Fruit fly (Drosophila melanogaster) whole organism, adult: ENCODE results near the gene CG8675.

Experiments
- CG11617 ChIP-seq: fragments of 200-800 bp; sonication (Bioruptor generic); optimal IDR thresholded peaks from 2 replicates; lab custom pipeline; 2017; ENCODE audit warnings: mild to moderate bottlenecking, missing biosample characterization, missing genetic modification reagents, missing genetic modification characterization
- CG12768 ChIP-seq: fragments of 200-800 bp; sonication (Bioruptor generic); optimal IDR thresholded peaks from 2 replicates; lab custom pipeline; 2017; ENCODE audit warnings: missing biosample characterization, missing genetic modification characterization, mild to moderate bottlenecking, moderate library complexity, missing genetic modification reagents
- CG14711 ChIP-seq: fragments of 200-800 bp; sonication (Bioruptor generic); optimal IDR thresholded peaks from 2 replicates; lab custom pipeline; 2018; ENCODE audit warnings: missing biosample characterization, mild to moderate bottlenecking, missing genetic modification characterization, moderate library complexity
- CG1620 ChIP-seq: fragments of 200-800 bp; sonication (Bioruptor generic); optimal IDR thresholded peaks from 2 replicates; lab custom pipeline; 2016; ENCODE audit warnings: missing biosample characterization, missing genetic modification characterization
- CG33017 ChIP-seq: fragments of 200-800 bp; sonication (Bioruptor generic); optimal IDR thresholded peaks from 2 replicates; lab custom pipeline; 2018; ENCODE audit warnings: missing biosample characterization, mild to moderate bottlenecking, missing genetic modification characterization, moderate library complexity
- CG5204 ChIP-seq: fragments of 200-800 bp; sonication (Bioruptor generic); optimal IDR thresholded peaks from 2 replicates; lab custom pipeline; 2016; ENCODE audit warnings: missing biosample characterization, missing genetic modification characterization
- CG7045 ChIP-seq: fragments of 200-800 bp; sonication (Bioruptor generic); optimal IDR thresholded peaks from 2 replicates; lab custom pipeline; 2017; ENCODE audit warnings: missing biosample characterization, mild to moderate bottlenecking, missing genetic modification characterization
- CG7101 ChIP-seq: fragments of 200-800 bp; sonication (Bioruptor generic); optimal IDR thresholded peaks from 2 replicates; lab custom pipeline; 2018; ENCODE audit warnings: missing biosample characterization, mild to moderate bottlenecking, missing genetic modification characterization, moderate library complexity
- Clk ChIP-seq: fragments of 200-800 bp; sonication (Bioruptor generic); optimal IDR thresholded peaks from 2 replicates; lab custom pipeline; 2017; ENCODE audit warnings: missing biosample characterization, missing genetic modification characterization
- Crg-1 ChIP-seq: fragments of 200-800 bp; sonication (Bioruptor generic); optimal IDR thresholded peaks from 2 replicates; lab custom pipeline; 2016; ENCODE audit warnings: missing biosample characterization, missing genetic modification characterization
- Hr96 ChIP-seq: fragments of 200-800 bp; sonication (Bioruptor generic); optimal IDR thresholded peaks from 2 replicates; lab custom pipeline; 2016; ENCODE audit warnings: missing biosample characterization, missing genetic modification characterization
- Mnt ChIP-seq: fragments of 200-800 bp; sonication (Bioruptor generic); optimal IDR thresholded peaks from 2 replicates; lab custom pipeline; 2016; ENCODE audit warnings: missing biosample characterization, mild to moderate bottlenecking, missing genetic modification characterization
- bab1 ChIP-seq: fragments of 200-800 bp; sonication (Bioruptor generic); optimal IDR thresholded peaks from 3 replicates; lab custom pipeline; 2019; ENCODE audit warnings: missing biosample characterization, mild to moderate bottlenecking, missing genetic modification characterization, moderate library complexity
- cic ChIP-seq: fragments of 200-800 bp; sonication (Bioruptor generic); optimal IDR thresholded peaks from 2 replicates; lab custom pipeline; 2017; ENCODE audit warnings: missing biosample characterization, mild to moderate bottlenecking, missing genetic modification characterization, moderate library complexity
- cnc ChIP-seq, 2 experiments: fragments of >200 bp; optimal IDR thresholded peaks; 2 replicates each; lab custom pipeline; 2017
- kay ChIP-seq: fragments of 200-800 bp; sonication (Bioruptor generic); peaks from one replicate; lab custom pipeline; 2016; ENCODE audit warnings: missing biosample characterization, missing genetic modification characterization, borderline replicate concordance
- ovo ChIP-seq: fragments of 200-800 bp; sonication (Bioruptor generic); optimal IDR thresholded peaks from 2 replicates; lab custom pipeline; 2016; ENCODE audit warnings: missing biosample characterization, missing genetic modification characterization
- pad ChIP-seq: fragments of 200-800 bp; sonication (Bioruptor generic); optimal IDR thresholded peaks from 3 replicates; lab custom pipeline; 2017; ENCODE audit warnings: missing biosample characterization, missing genetic modification characterization, mild to moderate bottlenecking, moderate library complexity, missing genetic modification reagents
- tj ChIP-seq: fragments of 200-800 bp; sonication (Bioruptor generic); optimal IDR thresholded peaks from 3 replicates; lab custom pipeline; 2017; ENCODE audit warnings: missing biosample characterization, mild to moderate bottlenecking, missing genetic modification characterization, moderate library complexity
- toe ChIP-seq: fragments of 200-800 bp; sonication (Bioruptor generic); optimal IDR thresholded peaks from 2 replicates; lab custom pipeline; 2016; ENCODE audit warnings: missing biosample characterization, missing genetic modification characterization

Gene CG8675

DNA sequence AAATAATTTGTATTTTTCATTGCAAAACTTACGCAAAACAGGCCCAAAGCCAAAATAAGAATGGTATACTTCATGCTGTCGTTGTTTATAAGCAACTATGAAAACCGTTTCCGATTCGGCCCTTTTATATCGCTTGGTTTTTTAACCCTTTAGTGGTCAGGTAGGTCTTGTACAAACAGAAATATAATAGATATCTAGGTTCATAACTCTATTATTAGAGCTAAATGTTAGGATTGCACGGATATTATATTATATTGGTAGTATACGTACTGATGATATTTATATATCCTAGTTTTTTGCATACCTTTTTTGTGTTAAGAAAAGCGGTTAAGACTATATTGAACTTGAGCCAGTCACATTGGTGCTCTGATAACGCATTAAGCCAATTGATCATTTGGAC is 35.1 kb upstream of the CG8675 start, which contains the start of gene CG8661:
Gene CG8661 (minus strand): TSS at position 101 of the 400 bp plus-strand sequence.
- TF ChIP-seq bab1 (GFP tag; lab: Kevin White, UChicago): no peak
- no peak for TF ChIP-seq Hr96 (GFP tag; lab: Kevin White, UChicago)
- no peak for TF ChIP-seq toe (GFP tag; lab: Kevin White, UChicago)
- no peak for TF ChIP-seq CG7101 (tag; lab: Kevin White, UChicago)
- no peak for TF ChIP-seq ovo
- no peak for TF ChIP-seq Mnt (GFP tag; lab: Kevin White, UChicago)
- no peak for TF ChIP-seq kay (GFP tag; lab: Kevin White, UChicago)

DNA sequence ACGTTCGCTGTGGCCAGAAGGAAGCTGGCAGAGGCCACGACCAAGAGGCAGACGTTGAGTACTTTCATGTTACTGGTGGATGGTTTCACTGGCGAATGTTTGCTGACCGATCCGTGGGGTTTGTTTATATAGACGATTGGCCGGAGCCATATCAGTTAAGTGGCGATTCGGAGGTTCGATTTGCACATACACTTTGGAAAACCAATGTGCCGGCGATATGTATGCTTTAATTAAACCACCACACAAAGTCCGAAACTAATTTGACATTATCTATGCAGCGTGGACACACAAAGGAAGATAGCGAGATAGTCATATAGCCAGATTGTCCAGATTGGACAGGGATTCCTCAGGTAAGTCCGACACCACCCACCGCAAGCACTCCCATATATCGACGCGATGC is 33.3 kb upstream of the CG8675 start, which contains the start of gene CG8664:
Gene CG8664 (minus strand): TSS at position 101 of the 400 bp plus-strand sequence.
- no peak for TF ChIP-seq pad (GFP tag; lab: Kevin White, UChicago)
- TF ChIP-seq Clk: no peak
- no peak for TF ChIP-seq CG7045
- TF ChIP-seq CG33017: no peak
- no peak for TF ChIP-seq Hr96 (GFP tag; lab: Kevin White, UChicago)
- TF ChIP-seq CG1620 (GFP tag; lab: Kevin White, UChicago): no peak
- TF ChIP-seq tj (GFP tag; lab: Kevin White, UChicago): no peak
- TF ChIP-seq cic (GFP tag; lab: Kevin White, UChicago): no peak
- TF ChIP-seq CG5204 (GFP tag; lab: Kevin White, UChicago): no peak
- TF ChIP-seq CG11617: no peak
- TF ChIP-seq CG12768 (GFP tag; lab: Kevin White, UChicago): no peak
- TF ChIP-seq cnc (optimal IDR thresholded peaks at IDR 0.05; lab: Kevin White, UChicago): no peak
- TF ChIP-seq Mnt (GFP tag; lab: Kevin White, UChicago): no peak
- no peak for TF ChIP-seq CG14711 (tag; lab: Kevin White, UChicago)
- TF ChIP-seq toe (GFP tag; lab: Kevin White, UChicago): no peak

DNA sequence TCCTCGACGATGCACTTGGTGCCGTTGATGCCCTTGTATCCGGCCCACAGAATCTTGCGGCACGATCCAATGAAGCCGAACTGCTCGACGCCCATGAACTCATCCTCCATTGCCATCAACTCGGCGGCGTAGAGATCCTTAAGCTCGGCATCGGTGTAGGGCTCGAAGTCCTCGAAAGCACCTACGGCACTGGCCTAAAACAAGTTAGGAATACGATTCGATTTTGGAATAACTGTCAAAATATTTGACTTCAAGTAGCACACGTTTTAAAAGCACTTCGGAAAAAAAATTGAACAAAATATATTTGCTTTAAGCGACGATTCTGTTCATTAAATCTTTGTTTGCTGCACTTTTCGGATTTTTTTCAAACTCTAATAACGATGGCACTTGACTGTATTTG is 32.9 kb upstream of the CG8675 start, which contains the start of gene CG5445:
Gene CG5445 (plus strand): TSS at position 301 of the 400 bp plus-strand sequence.
- TF ChIP-seq cnc (optimal IDR thresholded peaks at IDR 0.05; lab: Kevin White, UChicago) (no peak), Mnt (GFP tag; lab: Kevin White, UChicago) (no peak), CG1620 (GFP tag; lab: Kevin White, UChicago) (no peak), bab1 (GFP tag; lab: Kevin White, UChicago) (no peak), pad (GFP tag; lab: Kevin White, UChicago) (no peak), toe (GFP tag; lab: Kevin White, UChicago) (no peak), ovo (no peak), CG5204 (GFP tag; lab: Kevin White, UChicago) (no peak), Hr96 (GFP tag; lab: Kevin White, UChicago) (no peak), Crg-1 (GFP tag; lab: Kevin White, UChicago) (no peak)

DNA sequence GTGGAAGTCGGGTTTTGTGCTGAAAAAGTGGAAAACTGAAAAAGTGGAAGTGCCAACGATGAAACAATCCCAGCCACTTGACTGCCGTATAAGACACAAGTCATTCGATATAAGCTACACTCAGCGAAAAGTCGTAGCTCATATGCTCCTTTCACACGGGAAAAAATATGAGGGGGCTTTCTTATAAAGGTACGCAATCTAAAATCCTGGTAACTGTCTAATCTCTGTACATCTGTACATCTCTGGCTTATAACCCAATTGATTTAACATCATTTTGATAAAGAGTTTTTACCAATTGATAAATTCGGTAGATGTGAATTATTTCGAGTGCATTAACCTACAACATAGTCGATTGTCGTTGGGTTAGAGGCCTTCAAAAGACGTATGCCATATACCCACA is 25.5 kb upstream of the CG8675 start:
- no peak for TF ChIP-seq CG7045
- TF ChIP-seq cic (GFP tag; lab: Kevin White, UChicago): no peak
- TF ChIP-seq tj (GFP tag; lab: Kevin White, UChicago): no peak
- TF ChIP-seq Crg-1 (GFP tag; lab: Kevin White, UChicago): no peak
- no peak for TF ChIP-seq Clk
- TF ChIP-seq kay (GFP tag; lab: Kevin White, UChicago): no peak

DNA sequence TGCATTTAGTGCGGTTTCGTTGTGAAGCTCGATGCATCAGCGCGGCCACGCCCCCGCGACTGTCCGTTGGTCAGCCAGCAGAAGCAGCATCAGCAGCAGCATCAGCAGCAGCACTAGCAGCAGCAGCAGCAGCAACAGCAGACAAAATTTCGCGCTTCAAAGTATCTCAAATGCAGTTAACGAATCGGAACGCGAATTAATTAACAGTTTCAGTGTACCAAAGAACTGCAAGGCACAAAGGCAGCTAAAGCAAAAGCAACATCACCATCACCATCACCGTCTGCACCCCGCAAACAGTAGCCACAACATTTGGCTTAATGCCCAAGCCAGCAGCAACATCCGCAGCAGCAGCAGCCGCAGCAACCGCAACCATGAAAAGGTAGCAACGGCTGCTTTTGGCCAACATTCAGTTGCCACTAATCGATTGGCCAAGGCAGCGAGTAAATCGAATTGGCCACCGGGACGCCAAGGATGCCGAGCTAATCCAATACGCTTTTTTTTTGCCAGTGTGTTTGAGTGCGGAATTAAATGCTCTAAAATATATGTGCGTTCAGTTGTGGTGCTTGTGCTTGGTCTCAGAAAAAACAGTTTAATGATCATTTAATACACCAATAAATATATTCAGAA is 16.2 kb upstream of the CG8675 start:
- no peak for TF ChIP-seq Mnt (GFP tag; lab: Kevin White, UChicago)
- no peak for TF ChIP-seq toe (GFP tag; lab: Kevin White, UChicago)
- no peak for TF ChIP-seq CG14711 (tag; lab: Kevin White, UChicago)
- no peak for TF ChIP-seq bab1 (GFP tag; lab: Kevin White, UChicago)
- no peak for TF ChIP-seq pad (GFP tag; lab: Kevin White, UChicago)
- no peak for TF ChIP-seq CG7101 (tag; lab: Kevin White, UChicago)
- TF ChIP-seq CG7045: no peak
- TF ChIP-seq cnc (optimal IDR thresholded peaks at IDR 0.05; lab: Kevin White, UChicago): no peak
- no peak for TF ChIP-seq cic (GFP tag; lab: Kevin White, UChicago)
- no peak for TF ChIP-seq ovo

DNA sequence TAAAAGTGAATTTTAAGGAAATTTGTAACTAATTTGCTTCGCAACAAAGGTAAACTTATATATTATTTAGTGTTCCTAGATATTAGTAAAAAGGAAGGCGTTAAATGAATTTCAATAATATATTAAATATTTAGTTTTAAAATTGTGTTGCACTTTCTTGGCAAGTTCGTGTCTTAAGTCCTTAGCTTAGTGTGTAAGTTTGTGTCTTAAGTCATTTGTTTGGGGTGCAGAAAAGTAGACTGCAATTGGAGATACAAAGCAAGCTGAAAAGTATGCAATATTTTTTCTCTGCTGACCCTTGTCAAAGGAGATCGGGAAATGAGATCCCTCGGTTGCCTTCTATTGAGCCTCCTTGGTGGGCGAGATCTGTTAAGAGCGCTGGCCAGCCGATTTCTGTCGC is 12.7 kb upstream of the CG8675 start:
- TF ChIP-seq CG1620 (GFP tag; lab: Kevin White, UChicago): no peak
- TF ChIP-seq ovo: no peak
- TF ChIP-seq CG14711 (tag; lab: Kevin White, UChicago): no peak
- no peak for TF ChIP-seq CG11617
- TF ChIP-seq CG12768 (GFP tag; lab: Kevin White, UChicago): no peak
- no peak for TF ChIP-seq bab1 (GFP tag; lab: Kevin White, UChicago)
- TF ChIP-seq tj (GFP tag; lab: Kevin White, UChicago): no peak
- no peak for TF ChIP-seq CG5204 (GFP tag; lab: Kevin White, UChicago)
- TF ChIP-seq cnc (optimal IDR thresholded peaks at IDR 0.05; lab: Kevin White, UChicago): no peak
- TF ChIP-seq CG7101 (tag; lab: Kevin White, UChicago): no peak
- TF ChIP-seq Clk: no peak
- no peak for TF ChIP-seq kay (GFP tag; lab: Kevin White, UChicago)
- no peak for TF ChIP-seq Mnt (GFP tag; lab: Kevin White, UChicago)
- no peak for TF ChIP-seq Crg-1 (GFP tag; lab: Kevin White, UChicago)
- TF ChIP-seq pad (GFP tag; lab: Kevin White, UChicago): no peak
